Worm (Caenorhabditis elegans) whole organism, midembryonic: Measurements from ENCODE around the gene cmk-1.
"Not testable (repeated sequence)": the region's sequence is repeated elsewhere in the genome, so short reads cannot be mapped to it uniquely, and the experiment has no call there.

ENCODE experiments used
- T22C8.4 ChIP-seq: fragments of 200-800 bp; sonication (Bioruptor generic); IDR thresholded peaks from 2 replicates; pipeline ENCODE4 v1.3.6; 2022; ENCODE audit warnings: missing genetic modification characterization, missing compliant biosample characterization
- cog-1 ChIP-seq: sonication (generic microtip); optimal IDR thresholded peaks from 2 replicates; lab custom pipeline; 2016; ENCODE audit warnings: missing genetic modification characterization, missing compliant biosample characterization
- flt-1 ChIP-seq: fragments of 200-800 bp; sonication (Bioruptor generic); IDR thresholded peaks from 2 replicates; pipeline ENCODE4 v1.3.6; 2022; ENCODE audit warnings: missing genetic modification characterization, missing compliant biosample characterization
- klf-2 ChIP-seq: fragments of 200-800 bp; sonication (Bioruptor generic); conservative IDR thresholded peaks from 2 replicates; pipeline ENCODE4 v1.3.6; 2022; ENCODE audit warnings: missing genetic modification reagents, missing genetic modification characterization, missing compliant biosample characterization
- ref-1 ChIP-seq: fragments of 200-800 bp; sonication (Bioruptor generic); conservative IDR thresholded peaks from 2 replicates; pipeline ENCODE4 v1.3.6; 2022; ENCODE audit warnings: missing genetic modification reagents, missing genetic modification characterization, missing compliant biosample characterization
- tab-1 ChIP-seq: fragments of 200-800 bp; sonication (Bioruptor generic); IDR thresholded peaks from 2 replicates; pipeline ENCODE4 v1.3.6; 2022; ENCODE audit warnings: missing genetic modification characterization, missing compliant biosample characterization
- ztf-23 ChIP-seq: fragments of 200-800 bp; sonication (Bioruptor generic); IDR thresholded peaks from 2 replicates; pipeline ENCODE4 v1.3.6; 2022; ENCODE audit warnings: missing genetic modification reagents, missing genetic modification characterization, missing compliant biosample characterization
- ztf-29 ChIP-seq: fragments of 200-800 bp; sonication (Bioruptor generic); IDR thresholded peaks from 2 replicates; pipeline ENCODE4 v1.3.6; 2022; ENCODE audit warnings: missing genetic modification reagents, missing genetic modification characterization, missing compliant biosample characterization

- TF ChIP-seq ztf-23 (GFP tag; lab: Robert Waterston, UW) (peak; percentile 97), T22C8.4 (peak; percentile 94), klf-2 (GFP tag; lab: Robert Waterston, UW) (peak; percentile 99), flt-1 (GFP tag; lab: Robert Waterston, UW) (peak; percentile 95), tab-1 (GFP tag; lab: Robert Waterston, UW) (peak; percentile 98), ref-1 (GFP tag; lab: Robert Waterston, UW) (peak; percentile 99), ztf-29 (GFP tag; lab: Robert Waterston, UW) (peak; percentile 96)
- TF ChIP-seq cog-1 = not testable (repeated sequence)
Measured at ce11 chrIV:1831174-1831573, 6.9 kb downstream of the cmk-1 start.
